Worm (Caenorhabditis elegans) whole organism, L2 larva: Measurements from ENCODE around the gene dhs-31.

Experiments used
- C34F6.9 ChIP-seq: fragments of 150-350 bp; optimal IDR thresholded peaks from 2 replicates; lab custom pipeline; 2014; ENCODE audit warnings: missing biosample characterization, missing genetic modification characterization
- F13H6.1 ChIP-seq: sonication (generic microtip); optimal IDR thresholded peaks from 2 replicates; lab custom pipeline; 2016; ENCODE audit warnings: missing genetic modification characterization, missing compliant biosample characterization
- R02D3.7 ChIP-seq: fragments of 150-350 bp; optimal IDR thresholded peaks from 2 replicates; lab custom pipeline; 2014; ENCODE audit warnings: missing biosample characterization, missing genetic modification characterization
- Y55F3AM.14 ChIP-seq: fragments of 200-800 bp; sonication (Bioruptor generic); optimal IDR thresholded peaks from 2 replicates; lab custom pipeline; 2018; ENCODE audit warnings: mild to moderate bottlenecking, missing genetic modification characterization, missing compliant biosample characterization
- ZK546.5 ChIP-seq: sonication (generic microtip); optimal IDR thresholded peaks from 2 replicates; lab custom pipeline; 2017; ENCODE audit warnings: missing biosample characterization, missing genetic modification characterization
- ama-1 ChIP-seq: fragments of 150-350 bp; optimal IDR thresholded peaks from 2 replicates; lab custom pipeline; 2018; ENCODE audit warnings: inconsistent platforms
- crh-2 ChIP-seq: sonication (generic microtip); optimal IDR thresholded peaks from 2 replicates; lab custom pipeline; 2017; ENCODE audit warnings: missing biosample characterization, missing genetic modification characterization
- dmd-4 ChIP-seq: sonication (generic microtip); optimal IDR thresholded peaks from 2 replicates; lab custom pipeline; 2017; ENCODE audit warnings: missing biosample characterization, missing genetic modification characterization
- gmeb-1 ChIP-seq: fragments of 150-350 bp; optimal IDR thresholded peaks from 2 replicates; lab custom pipeline; 2014; ENCODE audit warnings: missing biosample characterization, missing genetic modification characterization
- lin-39 ChIP-seq: fragments of 150-350 bp; optimal IDR thresholded peaks from 2 replicates; lab custom pipeline; 2014; ENCODE audit warnings: missing biosample characterization, missing genetic modification reagents, missing genetic modification characterization
- lsy-2 ChIP-seq, 2 experiments: fragments of 150-350 bp in 1 of 2; sonication (generic microtip) in 1 of 2; optimal IDR thresholded peaks; 2 replicates each; lab custom pipeline; 2014 to 2017; ENCODE audit warnings: missing biosample characterization in 2 of 2, missing genetic modification characterization in 2 of 2
- mab-5 ChIP-seq: fragments of 150-350 bp; optimal IDR thresholded peaks from 2 replicates; lab custom pipeline; 2014; ENCODE audit warnings: missing biosample characterization, missing genetic modification characterization
- mbf-1 ChIP-seq: sonication (generic microtip); optimal IDR thresholded peaks from 2 replicates; lab custom pipeline; 2017; ENCODE audit warnings: missing biosample characterization, missing genetic modification characterization
- mdl-1 ChIP-seq, 2 experiments: fragments of 150-350 bp in 1 of 2; sonication (generic microtip) in 1 of 2; optimal IDR thresholded peaks; 2 replicates each; lab custom pipeline; 2017; ENCODE audit warnings: missing biosample characterization in 2 of 2, missing genetic modification characterization in 2 of 2
- nhr-21 ChIP-seq: fragments of 150-350 bp; optimal IDR thresholded peaks from 2 replicates; lab custom pipeline; 2014; ENCODE audit warnings: missing biosample characterization, missing genetic modification characterization
- nhr-25 ChIP-seq: fragments of 150-350 bp; sonication (generic microtip); optimal IDR thresholded peaks from 3 replicates; lab custom pipeline; 2014; ENCODE audit warnings: missing biosample characterization, missing genetic modification characterization
- skn-1 ChIP-seq: sonication (generic microtip); optimal IDR thresholded peaks from 2 replicates; lab custom pipeline; 2017; ENCODE audit warnings: missing biosample characterization, missing genetic modification characterization
- sma-3 ChIP-seq: sonication (generic microtip); optimal IDR thresholded peaks from 2 replicates; lab custom pipeline; 2016; ENCODE audit warnings: missing genetic modification reagents, missing genetic modification characterization, missing compliant biosample characterization
- unc-55 ChIP-seq: fragments of 150-350 bp; sonication (generic microtip); optimal IDR thresholded peaks from 3 replicates; lab custom pipeline; 2014; ENCODE audit warnings: missing biosample characterization, missing genetic modification reagents, missing genetic modification characterization

Gene dhs-31

DNA sequence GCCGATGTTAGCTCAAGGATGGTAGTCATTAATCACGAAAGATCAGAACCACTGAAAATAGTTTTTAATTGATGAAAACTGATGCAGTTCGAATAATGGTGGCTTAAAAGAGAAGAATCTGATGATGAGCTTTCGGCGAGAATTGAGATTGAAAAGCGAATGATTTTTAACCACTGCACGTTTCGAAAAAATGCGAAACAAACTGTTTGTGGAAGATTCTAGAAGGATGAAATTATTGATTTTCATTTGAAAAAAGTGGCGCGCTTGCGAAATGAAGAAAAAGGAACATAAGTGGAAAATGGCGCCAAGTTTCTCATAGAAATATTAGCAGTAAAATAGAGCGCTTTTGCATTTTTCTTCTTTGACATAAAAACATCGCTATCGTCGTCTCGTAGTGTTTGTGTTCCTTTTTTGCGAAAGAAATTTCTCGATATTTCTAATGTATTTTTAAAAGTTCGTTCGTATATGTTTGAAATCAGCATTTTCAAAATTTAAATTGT lies 45.8 kb downstream of the dhs-31 start, which contains the start of gene uba-1:
uba-1 (minus strand) TSS at position 51 of the 500 bp plus-strand sequence.
- TF ChIP-seq lsy-2 (tag; optimal IDR thresholded peaks at IDR 0.05; lab: Kevin White, UChicago) (peak in 1 of 2 experiments; percentile 50), F13H6.1 (peak; percentile 13), nhr-21 (tag; lab: Kevin White, UChicago) (peak; percentile 28), crh-2 (tag; lab: Kevin White, UChicago) (peak; percentile 86), unc-55 (GFP tag; lab: Kevin White, UChicago) (peak; percentile 55), mdl-1 (tag; optimal IDR thresholded peaks at IDR 0.05; lab: Kevin White, UChicago) (no peak), ZK546.5 (tag; lab: Kevin White, UChicago) (no peak), dmd-4 (tag; lab: Kevin White, UChicago) (no peak), C34F6.9 (tag; lab: Kevin White, UChicago) (peak; percentile 55), sma-3 (GFP tag; lab: Kevin White, UChicago) (peak; percentile 41), ama-1 (lab: Kevin White, UChicago) (peak; percentile 55), mab-5 (peak; percentile 12), gmeb-1 (tag; lab: Kevin White, UChicago) (peak; percentile 5), lin-39 (no peak), Y55F3AM.14 (peak; percentile 60), nhr-25 (peak; percentile 67)
- TF ChIP-seq, all 48 proteins: peak for 12

DNA sequence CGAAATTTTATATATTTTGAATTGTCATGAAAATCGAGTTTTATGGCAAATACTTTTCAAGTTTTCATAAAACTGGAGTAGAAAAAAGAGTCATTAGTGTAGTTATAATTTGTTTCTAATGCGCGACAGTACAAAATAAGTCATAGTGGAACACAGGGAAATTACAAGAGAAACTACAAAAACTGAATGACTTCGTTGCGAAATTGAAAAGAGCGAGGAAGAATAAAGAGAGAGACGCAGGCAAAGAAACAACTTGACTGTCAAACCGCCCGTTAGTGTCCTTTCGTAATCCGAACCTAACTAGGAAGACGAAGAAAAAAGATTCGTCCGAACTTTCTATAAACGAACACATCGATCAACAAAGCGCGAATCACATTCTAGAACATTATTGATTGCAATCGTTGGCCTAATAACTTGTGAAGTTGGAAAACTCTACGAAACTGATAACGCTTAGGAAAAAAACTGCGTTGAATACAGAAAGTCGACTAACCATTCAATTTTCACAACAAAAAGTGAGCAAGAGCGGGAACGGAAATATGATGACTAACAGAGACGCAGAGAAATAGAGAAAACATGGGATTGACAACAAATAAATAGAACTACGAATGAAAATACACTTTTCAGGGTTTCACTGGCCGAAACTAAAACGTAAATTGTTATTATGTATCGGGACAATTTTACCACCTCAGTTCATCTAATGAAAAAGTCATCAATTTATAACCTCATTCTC lies 47.1 kb downstream of the dhs-31 start:
- TF ChIP-seq mbf-1 (tag; lab: Kevin White, UChicago) (no peak), R02D3.7 (tag; lab: Kevin White, UChicago) (no peak), skn-1 (tag; lab: Kevin White, UChicago) (peak; percentile 70), Y55F3AM.14 (no peak), crh-2 (tag; lab: Kevin White, UChicago) (peak; percentile 20)
